Worm (Caenorhabditis elegans): Measurements from ENCODE around the gene haf-8.

The haf-8 gene

DNA sequence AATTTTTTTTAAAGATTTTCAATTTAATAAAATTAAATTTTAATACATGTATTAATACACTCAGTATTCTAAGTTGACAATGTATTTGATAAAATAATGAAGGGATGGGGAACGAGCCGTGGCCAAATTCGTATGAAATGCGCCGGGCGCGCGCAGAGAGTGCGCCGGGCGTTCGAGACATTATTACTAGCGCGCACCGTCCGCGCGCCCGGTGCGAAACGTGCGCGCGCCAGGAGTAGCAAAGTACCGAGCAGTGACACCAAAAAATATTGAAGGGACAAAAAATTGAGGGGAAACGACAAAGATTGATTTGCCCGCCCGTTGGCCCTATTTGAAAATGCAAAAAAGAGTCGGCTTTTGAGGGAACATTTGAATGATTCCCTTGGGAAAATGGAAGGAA lies 43.8 kb downstream of the haf-8 start:
- 0 out of 2 replicates have a peak, but pooled peaks have one; percentile 52 for TF ChIP-seq snpc-1.2 (GFP tag; IDR thresholded peaks at IDR 0.05)
- TF ChIP-seq set-16 (GFP tag; IDR thresholded peaks at IDR 0.05): peak; percentile 61

DNA sequence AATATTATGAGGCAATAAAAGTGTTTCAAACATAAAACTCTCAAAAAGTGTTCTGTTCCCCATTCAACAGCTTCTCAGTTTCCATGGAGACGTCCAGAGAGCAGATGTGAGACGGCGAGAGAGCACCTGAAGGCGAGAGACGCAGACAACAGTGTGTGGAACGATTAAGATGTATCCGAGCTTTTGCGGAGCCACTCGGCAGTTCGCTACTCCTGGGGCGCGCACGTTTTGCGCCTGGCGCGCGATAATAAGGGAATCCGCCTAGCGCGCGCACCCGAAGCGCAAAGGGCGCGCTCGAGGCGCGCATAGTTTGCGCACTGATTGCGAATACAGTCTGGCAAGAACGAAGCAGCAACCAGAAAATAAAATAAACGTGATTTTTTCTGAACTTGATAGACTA lies 45.1 kb downstream of the haf-8 start:
- peak; percentile 76 for TF ChIP-seq set-16 (GFP tag; IDR thresholded peaks at IDR 0.05)

DNA sequence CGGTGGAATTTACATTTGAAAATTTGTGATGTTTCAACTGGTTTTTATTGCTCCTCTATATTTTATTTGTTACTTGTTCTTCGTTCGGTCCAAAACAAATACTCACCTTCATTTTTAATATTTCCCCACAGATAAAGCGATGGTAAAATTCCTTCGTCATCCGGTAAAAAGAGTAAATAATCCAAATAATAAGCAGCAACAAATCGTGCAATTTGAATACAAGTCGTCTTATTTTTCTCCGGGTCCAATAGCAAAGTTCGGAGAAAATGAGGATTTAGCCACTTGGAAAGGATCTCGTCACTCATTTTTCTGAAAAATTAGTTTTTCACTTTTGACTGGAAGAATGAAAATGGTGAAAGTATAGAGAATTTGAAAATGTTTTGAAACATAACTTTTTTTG lies 46.7 kb downstream of the haf-8 start, which contains the start of gene talp-3:
Gene talp-3, minus strand, starts transcription at position 315 of the 400 bp plus-strand sequence.
- no peak for TF ChIP-seq sdz-12 (GFP tag; optimal IDR thresholded peaks at IDR 0.05)
- TF ChIP-seq unc-130 (GFP tag; optimal IDR thresholded peaks at IDR 0.05): no peak
- TF ChIP-seq dmd-6 (GFP tag; IDR thresholded peaks at IDR 0.05): no peak
- TF ChIP-seq fos-1 (tag; optimal IDR thresholded peaks at IDR 0.05): no peak
- TF ChIP-seq nhr-111 (GFP tag; optimal IDR thresholded peaks at IDR 0.05): no peak
- TF ChIP-seq egl-43 (GFP tag; IDR thresholded peaks at IDR 0.05): no peak
- peak; percentile 54; the same call in 1 of the 2 replicates for TF ChIP-seq snpc-1.2 (GFP tag; IDR thresholded peaks at IDR 0.05)

DNA sequence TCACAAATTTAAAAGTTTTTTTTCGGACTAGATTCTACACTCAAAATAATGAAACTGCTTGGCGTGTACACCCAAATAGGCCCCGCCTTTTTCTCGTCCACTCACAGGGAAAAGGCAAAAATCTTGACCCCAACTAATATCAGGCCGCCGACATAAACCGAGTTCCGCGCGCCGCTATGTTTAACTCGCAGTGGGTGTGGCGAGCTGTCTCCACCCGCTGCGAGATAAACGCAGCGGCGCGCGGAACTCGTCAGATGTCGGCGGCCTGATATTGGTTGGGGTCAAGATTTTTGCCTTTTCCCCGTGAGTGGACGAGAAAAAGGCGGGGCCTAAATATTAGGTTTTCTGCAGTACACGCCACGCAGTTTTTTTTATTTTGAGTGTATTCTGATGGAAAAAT lies 51.7 kb downstream of the haf-8 start:
- TF ChIP-seq snpc-1.2 (GFP tag; IDR thresholded peaks at IDR 0.05): peak; percentile 73

Data from whole organism, L4 larva.